Fruit fly (Drosophila melanogaster) whole organism, embryonic: ENCODE results near the gene Unc-115a.
A peak's percentile ranks its signal among the peaks of the same experiment; 100 is the strongest.

Experiments used
- Aef1 ChIP-seq: fragments of 200-800 bp; sonication (Bioruptor generic); IDR thresholded peaks from 3 replicates; pipeline ENCODE4 v1.3.6; 2022; ENCODE audit warnings: missing biosample characterization, missing genetic modification characterization
- Atf6 ChIP-seq: fragments of 200-800 bp; sonication (Bioruptor generic); IDR thresholded peaks from 2 replicates; pipeline ENCODE4 v1.3.6; 2022; ENCODE audit warnings: missing biosample characterization, missing genetic modification characterization
- CG10209 ChIP-seq: fragments of 200-800 bp; sonication (Bioruptor generic); optimal IDR thresholded peaks from 3 replicates; lab custom pipeline; 2017; ENCODE audit warnings: missing biosample characterization, mild to moderate bottlenecking, missing genetic modification characterization, missing genetic modification reagents
- CG12299 ChIP-seq: fragments of 200-800 bp; sonication (Bioruptor generic); optimal IDR thresholded peaks from 2 replicates; lab custom pipeline; 2018; ENCODE audit warnings: missing biosample characterization, mild to moderate bottlenecking, missing genetic modification characterization
- CG12744 ChIP-seq: fragments of 200-800 bp; sonication (Bioruptor generic); optimal IDR thresholded peaks from 2 replicates; lab custom pipeline; 2016; ENCODE audit warnings: missing biosample characterization, missing genetic modification characterization
- CG12942 ChIP-seq: fragments of 200-800 bp; sonication (Bioruptor generic); optimal IDR thresholded peaks from 3 replicates; lab custom pipeline; 2016; ENCODE audit warnings: missing biosample characterization, missing genetic modification characterization
- CG14014 ChIP-seq: fragments of 200-800 bp; sonication (Bioruptor generic); IDR thresholded peaks from 2 replicates; pipeline ENCODE4 v1.3.6; 2022; ENCODE audit warnings: missing biosample characterization, missing genetic modification characterization
- CG14667 ChIP-seq: fragments of 200-800 bp; sonication (Bioruptor generic); IDR thresholded peaks from 2 replicates; pipeline ENCODE4 v1.3.6; 2022; ENCODE audit warnings: missing biosample characterization, missing genetic modification characterization
- CG15479 ChIP-seq: fragments of 200-800 bp; sonication (Bioruptor generic); optimal IDR thresholded peaks from 3 replicates; lab custom pipeline; 2019; ENCODE audit warnings: missing biosample characterization, mild to moderate bottlenecking, missing genetic modification characterization, moderate library complexity
- CG15696 ChIP-seq: fragments of 200-800 bp; sonication (Bioruptor generic); optimal IDR thresholded peaks from 2 replicates; lab custom pipeline; 2019; ENCODE audit warnings: missing biosample characterization, mild to moderate bottlenecking, missing genetic modification characterization, moderate library complexity
- CG17186 ChIP-seq: fragments of 200-800 bp; sonication (Bioruptor generic); optimal IDR thresholded peaks from 3 replicates; lab custom pipeline; 2017; ENCODE audit warnings: missing biosample characterization, missing genetic modification reagents, missing genetic modification characterization
- CG17829 ChIP-seq: fragments of 200-800 bp; optimal IDR thresholded peaks from 2 replicates; lab custom pipeline; 2019; ENCODE audit warnings: missing biosample characterization, mild to moderate bottlenecking, missing genetic modification characterization, moderate library complexity
- CG2116 ChIP-seq: fragments of 200-800 bp; sonication (Bioruptor generic); optimal IDR thresholded peaks from 3 replicates; lab custom pipeline; 2018; ENCODE audit warnings: missing biosample characterization, mild to moderate bottlenecking, missing genetic modification characterization
- CG30020 ChIP-seq: fragments of 200-800 bp; optimal IDR thresholded peaks from 2 replicates; lab custom pipeline; 2019; ENCODE audit warnings: missing biosample characterization, mild to moderate bottlenecking, missing genetic modification characterization, moderate library complexity
- CG3838 ChIP-seq: fragments of 200-800 bp; sonication (Bioruptor generic); optimal IDR thresholded peaks from 3 replicates; lab custom pipeline; 2016; ENCODE audit warnings: missing biosample characterization, missing genetic modification characterization
- CG3995 ChIP-seq: fragments of 200-800 bp; sonication (Bioruptor generic); optimal IDR thresholded peaks from 3 replicates; lab custom pipeline; 2016; ENCODE audit warnings: missing biosample characterization, missing genetic modification characterization
- CG5245 ChIP-seq: fragments of 200-800 bp; sonication (Bioruptor generic); optimal IDR thresholded peaks from 3 replicates; lab custom pipeline; 2016; ENCODE audit warnings: missing biosample characterization, missing genetic modification characterization
- CG7928 ChIP-seq: fragments of 200-800 bp; sonication (Bioruptor generic); optimal IDR thresholded peaks from 2 replicates; lab custom pipeline; 2017; ENCODE audit warnings: missing biosample characterization, mild to moderate bottlenecking, missing genetic modification characterization
- CG8089 ChIP-seq: fragments of 200-800 bp; sonication (Bioruptor generic); optimal IDR thresholded peaks from 3 replicates; lab custom pipeline; 2016; ENCODE audit warnings: missing biosample characterization, missing genetic modification characterization
- CG8388 ChIP-seq: fragments of 200-800 bp; sonication (Bioruptor generic); optimal IDR thresholded peaks from 2 replicates; lab custom pipeline; 2019; ENCODE audit warnings: missing biosample characterization, mild to moderate bottlenecking, missing genetic modification characterization, moderate library complexity
- CG8944 ChIP-seq: fragments of 200-800 bp; sonication (Bioruptor generic); optimal IDR thresholded peaks from 3 replicates; lab custom pipeline; 2016; ENCODE audit warnings: missing biosample characterization, missing genetic modification characterization
- Doc3 ChIP-seq: fragments of 200-800 bp; sonication (Bioruptor generic); IDR thresholded peaks from 3 replicates; pipeline ENCODE4 v1.3.6; 2022; ENCODE audit warnings: missing biosample characterization, missing genetic modification characterization; ENCODE audit not compliant: partially characterized antibody
- Drgx ChIP-seq: fragments of 200-800 bp; sonication (Bioruptor generic); IDR thresholded peaks from 2 replicates; pipeline ENCODE4 v1.3.6; 2022; ENCODE audit warnings: missing biosample characterization, missing genetic modification characterization
- H2.0 ChIP-seq: fragments of 200-800 bp; sonication (Bioruptor generic); IDR thresholded peaks from 2 replicates; pipeline ENCODE4 v1.3.6; 2022; ENCODE audit warnings: missing biosample characterization, missing genetic modification characterization
- Med ChIP-seq: fragments of 200-800 bp; sonication (Bioruptor generic); peaks from one replicate; lab custom pipeline; 2016; ENCODE audit warnings: missing biosample characterization, missing genetic modification characterization, mild to moderate bottlenecking, inconsistent platforms, moderate library complexity
- NC2α ChIP-seq: fragments of 200-800 bp; sonication (Bioruptor generic); optimal IDR thresholded peaks from 2 replicates; lab custom pipeline; 2016; ENCODE audit warnings: missing biosample characterization, missing genetic modification characterization
- az2 ChIP-seq: fragments of 200-800 bp; sonication (Bioruptor generic); optimal IDR thresholded peaks from 3 replicates; lab custom pipeline; 2016; ENCODE audit warnings: missing biosample characterization, missing genetic modification characterization
- crc ChIP-seq: fragments of 200-800 bp; sonication (Bioruptor generic); optimal IDR thresholded peaks from 2 replicates; lab custom pipeline; 2016; ENCODE audit warnings: missing biosample characterization, missing genetic modification characterization
- dysf ChIP-seq: fragments of 200-800 bp; sonication (Bioruptor generic); IDR thresholded peaks from 3 replicates; pipeline ENCODE4 v1.3.6; 2022; ENCODE audit warnings: missing biosample characterization, missing genetic modification characterization
- emc ChIP-seq: fragments of 200-800 bp; sonication (Bioruptor generic); optimal IDR thresholded peaks from 2 replicates; lab custom pipeline; 2016; ENCODE audit warnings: missing biosample characterization, missing genetic modification characterization
- ewg ChIP-seq: fragments of 200-800 bp; sonication (Bioruptor generic); optimal IDR thresholded peaks from 3 replicates; lab custom pipeline; 2017; ENCODE audit warnings: mild to moderate bottlenecking, missing biosample characterization, missing genetic modification reagents, missing genetic modification characterization
- fd3F ChIP-seq: fragments of 200-800 bp; sonication (Bioruptor generic); optimal IDR thresholded peaks from 2 replicates; lab custom pipeline; 2018; ENCODE audit warnings: missing biosample characterization, mild to moderate bottlenecking, missing genetic modification characterization, moderate library complexity
- fd64A ChIP-seq: fragments of 200-800 bp; sonication (Bioruptor generic); optimal IDR thresholded peaks from 3 replicates; lab custom pipeline; 2018; ENCODE audit warnings: missing biosample characterization, mild to moderate bottlenecking, missing genetic modification characterization
- ftz-f1 ChIP-seq: fragments of 200-800 bp; sonication (Bioruptor generic); optimal IDR thresholded peaks from 2 replicates; lab custom pipeline; 2016; ENCODE audit warnings: missing biosample characterization, missing genetic modification characterization
- fu2 ChIP-seq: fragments of 200-800 bp; sonication (Bioruptor generic); optimal IDR thresholded peaks from 2 replicates; lab custom pipeline; 2016; ENCODE audit warnings: missing biosample characterization, missing genetic modification characterization
- ham ChIP-seq: fragments of 200-800 bp; sonication (Bioruptor generic); IDR thresholded peaks from 2 replicates; pipeline ENCODE4 v1.3.6; 2022; ENCODE audit warnings: missing biosample characterization, missing genetic modification characterization
- ind ChIP-seq: fragments of 200-800 bp; sonication (Bioruptor generic); optimal IDR thresholded peaks from 3 replicates; lab custom pipeline; 2016; ENCODE audit warnings: missing biosample characterization, missing genetic modification characterization
- kni ChIP-seq: fragments of 200-800 bp; sonication (Bioruptor generic); optimal IDR thresholded peaks from 3 replicates; lab custom pipeline; 2017; ENCODE audit warnings: mild to moderate bottlenecking, missing biosample characterization, missing genetic modification reagents, missing genetic modification characterization
- knrl ChIP-seq: fragments of 200-800 bp; sonication (Bioruptor generic); IDR thresholded peaks from 3 replicates; pipeline ENCODE4 v1.3.6; 2022; ENCODE audit warnings: missing biosample characterization, missing genetic modification characterization; ENCODE audit not compliant: partially characterized antibody
- lmd ChIP-seq: fragments of 200-800 bp; sonication (Bioruptor generic); IDR thresholded peaks from 2 replicates; pipeline ENCODE4 v1.3.6; 2022; ENCODE audit warnings: missing biosample characterization, missing genetic modification characterization
- lov ChIP-seq, 2 experiments: fragments of 200-800 bp in 1 of 2; fragments of >200 bp in 1 of 2; sonication (Bioruptor generic) in 1 of 2; IDR thresholded peaks in 1 of 2; optimal IDR thresholded peaks in 1 of 2; 2 replicates in 1 of 2; 3 replicates in 1 of 2; pipeline versions ENCODE4 v1.3.6 to Lab custom; 2017 to 2022; ENCODE audit warnings: missing biosample characterization in 1 of 2, missing genetic modification characterization in 1 of 2
- org-1 ChIP-seq: fragments of 200-800 bp; sonication (Bioruptor generic); optimal IDR thresholded peaks from 2 replicates; lab custom pipeline; 2017; ENCODE audit warnings: missing biosample characterization, missing genetic modification characterization
- pros ChIP-seq: fragments of 200-800 bp; sonication (Bioruptor generic); optimal IDR thresholded peaks from 3 replicates; lab custom pipeline; 2019; ENCODE audit warnings: missing biosample characterization, mild to moderate bottlenecking, missing genetic modification characterization, moderate library complexity
- pzg ChIP-seq: fragments of 200-800 bp; sonication (Bioruptor generic); optimal IDR thresholded peaks from 3 replicates; lab custom pipeline; 2018; ENCODE audit warnings: missing biosample characterization, mild to moderate bottlenecking, missing genetic modification characterization, moderate library complexity
- shn ChIP-seq: fragments of 200-800 bp; sonication (Bioruptor generic); optimal IDR thresholded peaks from 3 replicates; lab custom pipeline; 2016; ENCODE audit warnings: missing biosample characterization, missing genetic modification characterization
- sr ChIP-seq: fragments of 200-800 bp; sonication (Bioruptor generic); IDR thresholded peaks from 3 replicates; pipeline ENCODE4 v1.3.6; 2022; ENCODE audit warnings: missing biosample characterization, missing genetic modification characterization
- tgo ChIP-seq: fragments of 200-800 bp; sonication (Bioruptor generic); IDR thresholded peaks from 3 replicates; pipeline ENCODE4 v1.3.6; 2022; ENCODE audit warnings: missing biosample characterization, missing genetic modification characterization
- trem ChIP-seq: fragments of 200-800 bp; optimal IDR thresholded peaks from 3 replicates; lab custom pipeline; 2019; ENCODE audit warnings: missing biosample characterization, mild to moderate bottlenecking, missing genetic modification characterization, moderate library complexity
- ttk ChIP-seq: fragments of 200-800 bp; sonication (Bioruptor generic); IDR thresholded peaks from 2 replicates; pipeline ENCODE4 v2.1.2; 2022; ENCODE audit warnings: missing biosample characterization, missing genetic modification characterization
- wdn ChIP-seq: fragments of 200-800 bp; sonication (Bioruptor generic); IDR thresholded peaks from 2 replicates; pipeline ENCODE4 v1.3.6; 2022; ENCODE audit warnings: missing biosample characterization, missing genetic modification characterization
- yki ChIP-seq: fragments of >200 bp; optimal IDR thresholded peaks from 3 replicates; lab custom pipeline; 2018
- zf30C ChIP-seq: fragments of 200-800 bp; sonication (Bioruptor generic); optimal IDR thresholded peaks from 3 replicates; lab custom pipeline; 2018; ENCODE audit warnings: missing biosample characterization, mild to moderate bottlenecking, missing genetic modification characterization

Gene Unc-115a

dm6 chr3R:9702567-9702966, 2.6 kb downstream of the Unc-115a start (continued):
- no peak for TF ChIP-seq pros (GFP tag; lab: Kevin White, UChicago)
- TF ChIP-seq Med: peak; percentile 98
- TF ChIP-seq CG2116 (GFP tag; lab: Kevin White, UChicago): peak; percentile 66
- TF ChIP-seq Aef1: no peak
- no peak for TF ChIP-seq ham (GFP tag; lab: Robert Waterston, UW)
- TF ChIP-seq fd3F (GFP tag; lab: Kevin White, UChicago): peak; percentile 88
- TF ChIP-seq wdn: no peak
- peak; percentile 69 for TF ChIP-seq fu2
- peak; percentile 89 for TF ChIP-seq az2 (GFP tag; lab: Kevin White, UChicago)
- peak; percentile 84 for TF ChIP-seq CG5245 (GFP tag; lab: Kevin White, UChicago)
- TF ChIP-seq Doc3 (GFP tag; lab: Robert Waterston, UW): no peak
- TF ChIP-seq CG10209: peak; percentile 92
- TF ChIP-seq pzg: peak; percentile 6
- TF ChIP-seq shn: peak; percentile 82
- TF ChIP-seq CG3838 (GFP tag; lab: Kevin White, UChicago): peak; percentile 51
- no peak for TF ChIP-seq Atf6 (GFP tag; lab: Robert Waterston, UW)
- TF ChIP-seq CG15696: peak; percentile 69
- peak; percentile 17 for TF ChIP-seq CG30020 (tag; lab: Kevin White, UChicago)
- TF ChIP-seq emc: peak; percentile 55
- TF ChIP-seq fd64A (GFP tag; lab: Kevin White, UChicago): peak; percentile 82
- no peak for TF ChIP-seq CG14014
- peak; percentile 87 for TF ChIP-seq CG12744 (GFP tag; lab: Kevin White, UChicago)
- peak; percentile 72 for TF ChIP-seq NC2α
- peak; percentile 12 for TF ChIP-seq kni
- TF ChIP-seq tgo (GFP tag; lab: Robert Waterston, UW): no peak
- TF ChIP-seq ftz-f1: no peak
- no peak for TF ChIP-seq yki
- TF ChIP-seq CG7928: peak; percentile 57
- TF ChIP-seq CG17829 (tag; lab: Kevin White, UChicago): peak; percentile 86
- no peak for TF ChIP-seq Drgx
- peak; percentile 76 for TF ChIP-seq CG12942 (GFP tag; lab: Kevin White, UChicago)
- TF ChIP-seq CG8944: peak; percentile 70
- TF ChIP-seq trem (tag; lab: Kevin White, UChicago): peak; percentile 83
- no peak for TF ChIP-seq lmd (GFP tag; lab: Robert Waterston, UW)
- no peak for TF ChIP-seq knrl
- TF ChIP-seq crc (GFP tag; lab: Kevin White, UChicago): peak; percentile 65
- TF ChIP-seq CG12299: peak; percentile 86
- TF ChIP-seq CG15479 (GFP tag; lab: Kevin White, UChicago): peak; percentile 58
- TF ChIP-seq CG14667: no peak
- no peak for TF ChIP-seq zf30C (GFP tag; lab: Kevin White, UChicago)
- TF ChIP-seq CG3995 (GFP tag; lab: Kevin White, UChicago): peak; percentile 56
- peak; percentile 80 for TF ChIP-seq ewg
- TF ChIP-seq H2.0: no peak
- TF ChIP-seq dysf: no peak
- no peak for TF ChIP-seq ttk (GFP tag; lab: Robert Waterston, UW)
- TF ChIP-seq lov (optimal IDR thresholded peaks at IDR 0.05; lab: Kevin White, UChicago): no peak
- TF ChIP-seq lov (GFP tag; IDR thresholded peaks at IDR 0.05; lab: Robert Waterston, UW): no peak
- TF ChIP-seq CG8388: peak; percentile 88
- peak; percentile 80 for TF ChIP-seq CG8089 (GFP tag; lab: Kevin White, UChicago)
- TF ChIP-seq ind (GFP tag; lab: Kevin White, UChicago): peak; percentile 92
- peak; percentile 84 for TF ChIP-seq org-1
- TF ChIP-seq sr (GFP tag; lab: Robert Waterston, UW): no peak
- peak; percentile 70 for TF ChIP-seq CG17186 (GFP tag; lab: Kevin White, UChicago)
